Fruit fly (Drosophila melanogaster): ENCODE results near the gene yem.

yem gene

dm6 chr3R:29124128-29124527 lies 1.4 kb upstream of the yem start (continued):
- TF ChIP-seq CG6276 (GFP tag; optimal IDR thresholded peaks at IDR 0.05): no peak
- no peak for TF ChIP-seq CG32006 (GFP tag; optimal IDR thresholded peaks at IDR 0.05)
- peak; percentile 69 for TF ChIP-seq CG8119 (GFP tag; IDR thresholded peaks at IDR 0.05)
- peak; percentile 67 for TF ChIP-seq dsx (GFP tag; optimal IDR thresholded peaks at IDR 0.05; ENCODE audit: poor library complexity, severe bottlenecking)
- TF ChIP-seq fkh (GFP tag; optimal IDR thresholded peaks at IDR 0.05): no peak
- TF ChIP-seq spab (GFP tag; optimal IDR thresholded peaks at IDR 0.05): no peak
- TF ChIP-seq ss (GFP tag; optimal IDR thresholded peaks at IDR 0.05): peak in 1 of 2 experiments; percentile 58
- peak; percentile 13 for TF ChIP-seq Blimp-1 (GFP tag; optimal IDR thresholded peaks at IDR 0.05)
- TF ChIP-seq vri (GFP tag; optimal IDR thresholded peaks at IDR 0.05): peak; percentile 82
- no peak for TF ChIP-seq Hr38 (GFP tag; optimal IDR thresholded peaks at IDR 0.05)
- TF ChIP-seq acj6 (GFP tag; optimal IDR thresholded peaks at IDR 0.05): peak; percentile 81
- TF ChIP-seq CG7368 (GFP tag; optimal IDR thresholded peaks at IDR 0.05): peak; percentile 85
- no peak for TF ChIP-seq Hr4 (GFP tag; optimal IDR thresholded peaks at IDR 0.05)
- TF ChIP-seq CG8632 (GFP tag; optimal IDR thresholded peaks at IDR 0.05): peak; percentile 82
- TF ChIP-seq Ets96B (tag; optimal IDR thresholded peaks at IDR 0.05): peak; percentile 69
- TF ChIP-seq CG10669 (GFP tag; optimal IDR thresholded peaks at IDR 0.05): peak; percentile 63
- peak; percentile 88 for TF ChIP-seq Met (GFP tag; optimal IDR thresholded peaks at IDR 0.05)
- TF ChIP-seq fd85E (GFP tag; optimal IDR thresholded peaks at IDR 0.05): peak; percentile 14
- peak; percentile 90 for TF ChIP-seq CG6792 (GFP tag; optimal IDR thresholded peaks at IDR 0.05)
- TF ChIP-seq net (GFP tag; optimal IDR thresholded peaks at IDR 0.05): peak; percentile 42
- TF ChIP-seq lz (GFP tag; optimal IDR thresholded peaks at IDR 0.05): peak; percentile 89
- TF ChIP-seq CG6163 (GFP tag; IDR thresholded peaks at IDR 0.05): peak; percentile 90

- TF ChIP-seq CG16779 (tag; optimal IDR thresholded peaks at IDR 0.05) (no peak), lz (GFP tag; optimal IDR thresholded peaks at IDR 0.05) (peak; percentile 17), CG31627 (GFP tag; optimal IDR thresholded peaks at IDR 0.05) (no peak), esn (GFP tag; optimal IDR thresholded peaks at IDR 0.05) (peak; percentile 42), CG6808 (GFP tag; optimal IDR thresholded peaks at IDR 0.05) (no peak), topi (GFP tag; optimal IDR thresholded peaks at IDR 0.05) (peak; percentile 17), Eip78C (GFP tag) (peak; percentile 44), Blimp-1 (GFP tag; optimal IDR thresholded peaks at IDR 0.05) (no peak), Sox14 (GFP tag; optimal IDR thresholded peaks at IDR 0.05) (peak; percentile 37), vri (GFP tag; optimal IDR thresholded peaks at IDR 0.05) (peak; percentile 25), Sox15 (GFP tag; optimal IDR thresholded peaks at IDR 0.05) (no peak)
These were observed 6.4 kb downstream of the yem start, which contains the start of gene Atg14 for dm6 chr3R:29116167-29116725. TSS of gene Atg14 (plus strand) at chr3R:29116391.

- no peak for TF ChIP-seq cyc (GFP tag; optimal IDR thresholded peaks at IDR 0.05)
- peak; percentile 51 for TF ChIP-seq vri (GFP tag; optimal IDR thresholded peaks at IDR 0.05)
These were observed 9.3 kb downstream of the yem start for dm6 chr3R:29113392-29113791.

DNA sequence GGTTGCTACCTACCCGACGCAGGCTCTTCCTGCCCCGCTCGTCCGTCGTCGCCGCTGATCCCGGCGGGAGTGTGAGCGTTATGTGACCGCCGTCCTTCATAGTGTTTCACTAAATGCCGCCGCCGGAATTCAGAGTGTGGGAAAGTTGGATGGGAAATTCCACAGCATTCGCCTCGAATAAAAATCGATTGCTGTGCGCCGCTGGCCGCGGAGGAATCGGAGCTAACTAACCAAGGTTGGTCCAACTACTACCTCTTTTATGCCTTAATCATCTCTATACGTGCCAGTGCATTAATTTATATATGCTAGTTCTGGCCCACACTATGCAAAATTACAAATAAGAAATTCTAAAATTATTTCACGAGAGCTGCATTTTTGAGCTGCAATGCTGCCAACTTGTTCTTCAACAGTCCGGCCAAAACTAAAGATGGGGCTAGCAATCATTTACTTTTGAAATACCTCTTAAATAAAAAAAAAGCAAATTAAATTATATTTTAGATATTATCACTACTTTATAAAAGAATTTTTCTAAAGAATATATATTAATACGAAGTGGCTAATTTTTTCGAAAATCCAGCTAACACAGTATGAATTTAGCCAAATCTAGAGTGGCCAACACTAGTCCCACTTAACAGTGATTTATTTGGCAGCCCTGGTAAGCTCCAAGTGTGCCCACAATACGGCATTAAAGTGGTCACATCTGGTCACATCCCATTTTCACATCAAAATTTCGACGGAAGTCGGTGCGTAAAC lies 10.1 kb downstream of the yem start, which contains the start of the genes alpha-Man-Ib and Pdhb:
Gene alpha-Man-Ib, minus strand, starts transcription at position 425 of the 753 bp plus-strand sequence.
Gene Pdhb, plus strand, starts transcription at position 674 of the 753 bp plus-strand sequence.
- TF ChIP-seq fd59A (GFP tag; optimal IDR thresholded peaks at IDR 0.05): peak; percentile 2
- TF ChIP-seq CG3032 (tag; optimal IDR thresholded peaks at IDR 0.05): peak; percentile 77
- no peak for TF ChIP-seq CG10631 (GFP tag; optimal IDR thresholded peaks at IDR 0.05)
- no peak for TF ChIP-seq Hr38 (GFP tag; optimal IDR thresholded peaks at IDR 0.05)
- peak; percentile 68 for TF ChIP-seq CG31627 (GFP tag; optimal IDR thresholded peaks at IDR 0.05)
- TF ChIP-seq CG9139 (GFP tag; optimal IDR thresholded peaks at IDR 0.05): no peak
- TF ChIP-seq cyc (GFP tag; optimal IDR thresholded peaks at IDR 0.05): peak; percentile 55
- TF ChIP-seq dac (GFP tag; optimal IDR thresholded peaks at IDR 0.05): no peak
- peak; percentile 59 for TF ChIP-seq CG11902 (GFP tag; optimal IDR thresholded peaks at IDR 0.05)
- no peak for TF ChIP-seq Smox (GFP tag; optimal IDR thresholded peaks at IDR 0.05)
- TF ChIP-seq CG32006 (GFP tag; optimal IDR thresholded peaks at IDR 0.05): no peak
- no peak for TF ChIP-seq Eip75B (GFP tag; optimal IDR thresholded peaks at IDR 0.05)
- no peak for TF ChIP-seq achi (GFP tag; optimal IDR thresholded peaks at IDR 0.05)
- TF ChIP-seq CG6854 (GFP tag; optimal IDR thresholded peaks at IDR 0.05): no peak
- no peak for TF ChIP-seq spab (GFP tag; optimal IDR thresholded peaks at IDR 0.05)
- TF ChIP-seq Hr39 (GFP tag; optimal IDR thresholded peaks at IDR 0.05): no peak
- TF ChIP-seq CG1621 (tag; optimal IDR thresholded peaks at IDR 0.05): no peak
- TF ChIP-seq CG11294 (GFP tag; IDR thresholded peaks at IDR 0.05): peak; percentile 46; the same call in 1 of the 2 replicates
- TF ChIP-seq CG6792 (GFP tag; optimal IDR thresholded peaks at IDR 0.05): no peak
- no peak for TF ChIP-seq CG3919 (GFP tag; optimal IDR thresholded peaks at IDR 0.05)
